Worm (Caenorhabditis elegans) whole organism, L3 larva: ENCODE measurements around the gene cyb-2.1.

ENCODE experiments used
- ama-1 ChIP-seq: fragments of 150-350 bp; optimal IDR thresholded peaks from 2 replicates; lab custom pipeline; 2018
- ceh-28 ChIP-seq: fragments of 150-350 bp; optimal IDR thresholded peaks from 2 replicates; lab custom pipeline; 2014; ENCODE audit warnings: missing biosample characterization, missing genetic modification reagents, missing genetic modification characterization
- pqm-1 ChIP-seq: fragments of 150-350 bp; optimal IDR thresholded peaks from 2 replicates; lab custom pipeline; 2017; ENCODE audit warnings: missing biosample characterization, missing genetic modification characterization, inconsistent platforms
- zag-1 ChIP-seq: fragments of 150-350 bp; optimal IDR thresholded peaks from 2 replicates; lab custom pipeline; 2014; ENCODE audit warnings: missing biosample characterization, missing genetic modification characterization

ce11 chrIV:11006383-11006782 lies 20.6 kb downstream of the cyb-2.1 start:
- TF ChIP-seq ama-1 (lab: Kevin White, UChicago) (no peak), pqm-1 (tag; lab: Kevin White, UChicago) (no peak), zag-1 (tag; lab: Kevin White, UChicago) (no peak), ceh-28 (tag; lab: Kevin White, UChicago) (no peak)
